ENCODE assay signal across 1 fruit fly cellular context in genomic region chr3R:29772090-29772794, dm6.
TF ChIP-seq lines count a peak whose summit lies in the region.

No protein-coding gene starts in this region.

TF ChIP-seq in whole organism, embryonic, 481 proteins besides CTCF, POLR2A, EP300 and RAD21 (continued from another document and continues in another):
- peak; percentile 23 for TF ChIP-seq CG10543 (GFP tag; optimal IDR thresholded peaks at IDR 0.05; lab: Kevin White, UChicago)
- TF ChIP-seq CG6765 (GFP tag; optimal IDR thresholded peaks at IDR 0.05; lab: Kevin White, UChicago), result no peak
- no peak for TF ChIP-seq CG3726 (GFP tag; IDR thresholded peaks at IDR 0.05; lab: Robert Waterston, UW)
- TF ChIP-seq slp2 (GFP tag; optimal IDR thresholded peaks at IDR 0.05; lab: Kevin White, UChicago), result peak; percentile 13
- peak; percentile 34 for TF ChIP-seq CG8290 (GFP tag; optimal IDR thresholded peaks at IDR 0.05; lab: Kevin White, UChicago)
- peak in 1 of 2 experiments; percentile 61 for TF ChIP-seq CG8290 (tag; optimal IDR thresholded peaks at IDR 0.05; lab: Kevin White, UChicago)
- TF ChIP-seq gsb-n (tag; optimal IDR thresholded peaks at IDR 0.05; lab: Kevin White, UChicago), result no peak
- peak; percentile 62 for TF ChIP-seq tio (GFP tag; optimal IDR thresholded peaks at IDR 0.05; lab: Kevin White, UChicago)
- TF ChIP-seq aop (GFP tag; IDR thresholded peaks at IDR 0.05; lab: Robert Waterston, UW), result no peak
- TF ChIP-seq jigr1 (GFP tag; IDR thresholded peaks at IDR 0.05; lab: Robert Waterston, UW), result no peak
- peak; percentile 61 for TF ChIP-seq CG11504 (tag; optimal IDR thresholded peaks at IDR 0.05; lab: Kevin White, UChicago)
- peak; percentile 5 for TF ChIP-seq Ssrp (tag; optimal IDR thresholded peaks at IDR 0.05; lab: Kevin White, UChicago)
- TF ChIP-seq zfh2 (GFP tag; optimal IDR thresholded peaks at IDR 0.05; lab: Kevin White, UChicago), result no peak
- peak; percentile 4 for TF ChIP-seq pzg (GFP tag; optimal IDR thresholded peaks at IDR 0.05; lab: Kevin White, UChicago)
- no peak for TF ChIP-seq crc (GFP tag; optimal IDR thresholded peaks at IDR 0.05; lab: Kevin White, UChicago)
- TF ChIP-seq schlank (tag; optimal IDR thresholded peaks at IDR 0.05; lab: Kevin White, UChicago), result no peak
- TF ChIP-seq CG7963 (GFP tag; IDR thresholded peaks at IDR 0.05; lab: Robert Waterston, UW; ENCODE audit: partially characterized antibody), result no peak
- no peak for TF ChIP-seq nom (GFP tag; optimal IDR thresholded peaks at IDR 0.05; lab: Kevin White, UChicago)
- TF ChIP-seq Doc3 (GFP tag; IDR thresholded peaks at IDR 0.05; lab: Robert Waterston, UW; ENCODE audit: partially characterized antibody), result peak; percentile 28; the same call in 1 of the 3 replicates
- no peak for TF ChIP-seq CG43689 (GFP tag; IDR thresholded peaks at IDR 0.05; lab: Robert Waterston, UW)
- no peak for TF ChIP-seq ttk (GFP tag; IDR thresholded peaks at IDR 0.05; lab: Robert Waterston, UW)
- no peak for TF ChIP-seq CG10959 (GFP tag; IDR thresholded peaks at IDR 0.05; lab: Robert Waterston, UW)
- TF ChIP-seq CG3281 (GFP tag; optimal IDR thresholded peaks at IDR 0.05; lab: Kevin White, UChicago), result peak; percentile 48
- no peak for TF ChIP-seq CG8924 (tag; optimal IDR thresholded peaks at IDR 0.05; lab: Kevin White, UChicago)
- no peak for TF ChIP-seq sima (GFP tag; optimal IDR thresholded peaks at IDR 0.05; lab: Kevin White, UChicago)
- no peak for TF ChIP-seq Bgb (GFP tag; IDR thresholded peaks at IDR 0.05; lab: Robert Waterston, UW; ENCODE audit: partially characterized antibody)
- no peak for TF ChIP-seq CG2116 (GFP tag; optimal IDR thresholded peaks at IDR 0.05; lab: Kevin White, UChicago)
- no peak for TF ChIP-seq CG12299 (tag; optimal IDR thresholded peaks at IDR 0.05; lab: Kevin White, UChicago)
- TF ChIP-seq CG6683 (GFP tag; optimal IDR thresholded peaks at IDR 0.05; lab: Kevin White, UChicago), result no peak
- no peak; the same call in 1 of the 2 replicates for TF ChIP-seq vvl (GFP tag; IDR thresholded peaks at IDR 0.05; lab: Robert Waterston, UW)
- TF ChIP-seq CG4854 (GFP tag; optimal IDR thresholded peaks at IDR 0.05; lab: Kevin White, UChicago), result no peak
- no peak for TF ChIP-seq CG17328 (GFP tag; IDR thresholded peaks at IDR 0.05; lab: Robert Waterston, UW)
- no peak for TF ChIP-seq lab (GFP tag; optimal IDR thresholded peaks at IDR 0.05; lab: Kevin White, UChicago)
- TF ChIP-seq E2f1 (GFP tag; IDR thresholded peaks at IDR 0.05; lab: Robert Waterston, UW), result no peak
- no peak for TF ChIP-seq CG10979 (tag; optimal IDR thresholded peaks at IDR 0.05; lab: Kevin White, UChicago)
- no peak for TF ChIP-seq tgo (GFP tag; IDR thresholded peaks at IDR 0.05; lab: Robert Waterston, UW)
- TF ChIP-seq Neu2 (GFP tag; optimal IDR thresholded peaks at IDR 0.05; lab: Kevin White, UChicago; ENCODE audit: borderline replicate concordance), result no peak
- TF ChIP-seq maf-S (GFP tag; optimal IDR thresholded peaks at IDR 0.05; lab: Kevin White, UChicago), result no peak
- TF ChIP-seq CG3163 (GFP tag; optimal IDR thresholded peaks at IDR 0.05; lab: Kevin White, UChicago), result no peak
- no peak for TF ChIP-seq dimm (GFP tag; IDR thresholded peaks at IDR 0.05; lab: Robert Waterston, UW)
- TF ChIP-seq disco-r (GFP tag; optimal IDR thresholded peaks at IDR 0.05; lab: Kevin White, UChicago), result no peak
- TF ChIP-seq CG13123 (GFP tag; optimal IDR thresholded peaks at IDR 0.05; lab: Kevin White, UChicago), result no peak
- TF ChIP-seq Hmx (GFP tag; optimal IDR thresholded peaks at IDR 0.05; lab: Kevin White, UChicago), result peak; percentile 13
- peak; percentile 12 for TF ChIP-seq cad (GFP tag; optimal IDR thresholded peaks at IDR 0.05; lab: Kevin White, UChicago)
- TF ChIP-seq CG9727 (GFP tag; optimal IDR thresholded peaks at IDR 0.05; lab: Kevin White, UChicago), result peak; percentile 69
- no peak for TF ChIP-seq sug (tag; optimal IDR thresholded peaks at IDR 0.05; lab: Kevin White, UChicago)
- TF ChIP-seq dysf (GFP tag; IDR thresholded peaks at IDR 0.05; lab: Robert Waterston, UW), result 0 out of 3 replicates have a peak, but pooled peaks have one; percentile 33
- TF ChIP-seq fd64A (GFP tag; optimal IDR thresholded peaks at IDR 0.05; lab: Kevin White, UChicago), result no peak
- peak; percentile 74 for TF ChIP-seq CG13775 (GFP tag; optimal IDR thresholded peaks at IDR 0.05; lab: Kevin White, UChicago)
- TF ChIP-seq ind (GFP tag; optimal IDR thresholded peaks at IDR 0.05; lab: Kevin White, UChicago), result peak; percentile 13
- no peak for TF ChIP-seq CG9876 (GFP tag; optimal IDR thresholded peaks at IDR 0.05; lab: Kevin White, UChicago)
- no peak for TF ChIP-seq cg (GFP tag; optimal IDR thresholded peaks at IDR 0.05; lab: Kevin White, UChicago)
- TF ChIP-seq ranshi (GFP tag; IDR thresholded peaks at IDR 0.05; lab: Robert Waterston, UW), result no peak
- TF ChIP-seq CG9437 (GFP tag; optimal IDR thresholded peaks at IDR 0.05; lab: Kevin White, UChicago), result peak; percentile 93
- TF ChIP-seq TFAM (GFP tag; optimal IDR thresholded peaks at IDR 0.05; lab: Kevin White, UChicago), result no peak
- TF ChIP-seq CG3995 (GFP tag; optimal IDR thresholded peaks at IDR 0.05; lab: Kevin White, UChicago), result peak; percentile 2
- TF ChIP-seq trh (GFP tag; optimal IDR thresholded peaks at IDR 0.05; lab: Kevin White, UChicago), result no peak
- TF ChIP-seq sc (optimal IDR thresholded peaks at IDR 0.05; lab: Kevin White, UChicago), result no peak
- TF ChIP-seq sc (GFP tag; optimal IDR thresholded peaks at IDR 0.05; lab: Kevin White, UChicago), result no peak
- peak; percentile 33 for TF ChIP-seq CG18619 (GFP tag; optimal IDR thresholded peaks at IDR 0.05; lab: Kevin White, UChicago)
- no peak for TF ChIP-seq CG1832 (GFP tag; optimal IDR thresholded peaks at IDR 0.05; lab: Kevin White, UChicago)
- no peak for TF ChIP-seq CG11695 (GFP tag; IDR thresholded peaks at IDR 0.05; lab: Robert Waterston, UW)
- TF ChIP-seq Asciz (GFP tag; optimal IDR thresholded peaks at IDR 0.05; lab: Kevin White, UChicago), result no peak
- peak; percentile 32; the same call in 1 of the 3 replicates for TF ChIP-seq zfh1 (GFP tag; IDR thresholded peaks at IDR 0.05; lab: Robert Waterston, UW)
- peak; percentile 32; the same call in 1 of the 2 replicates for TF ChIP-seq CG31441 (GFP tag; IDR thresholded peaks at IDR 0.05; lab: Robert Waterston, UW)
- TF ChIP-seq sim (GFP tag; IDR thresholded peaks at IDR 0.05; lab: Robert Waterston, UW), result no peak
- no peak for TF ChIP-seq MTF-1 (GFP tag; optimal IDR thresholded peaks at IDR 0.05; lab: Kevin White, UChicago; ENCODE audit: borderline replicate concordance)
- TF ChIP-seq tll (GFP tag; optimal IDR thresholded peaks at IDR 0.05; lab: Kevin White, UChicago), result no peak
- TF ChIP-seq en (GFP tag; optimal IDR thresholded peaks at IDR 0.05; lab: Kevin White, UChicago), result no peak
- no peak for TF ChIP-seq sd (tag; optimal IDR thresholded peaks at IDR 0.05; lab: Kevin White, UChicago)
- TF ChIP-seq esg (GFP tag; conservative IDR thresholded peaks at IDR 0.05; lab: Robert Waterston, UW), result no peak
- no peak for TF ChIP-seq CG4730 (GFP tag; IDR thresholded peaks at IDR 0.05; lab: Robert Waterston, UW)
- TF ChIP-seq psq (GFP tag; optimal IDR thresholded peaks at IDR 0.05; lab: Kevin White, UChicago), result peak; percentile 89
- no peak for TF ChIP-seq tna (GFP tag; IDR thresholded peaks at IDR 0.05; lab: Robert Waterston, UW; ENCODE audit: partially characterized antibody)
- TF ChIP-seq CG4424 (GFP tag; optimal IDR thresholded peaks at IDR 0.05; lab: Kevin White, UChicago), result peak; percentile 62
- peak; percentile 58; the same call in 2 of the 3 replicates for TF ChIP-seq CG11456 (GFP tag; IDR thresholded peaks at IDR 0.05; lab: Robert Waterston, UW)
- no peak for TF ChIP-seq corto (GFP tag; optimal IDR thresholded peaks at IDR 0.05; lab: Kevin White, UChicago)
- TF ChIP-seq CG1602 (GFP tag; optimal IDR thresholded peaks at IDR 0.05; lab: Kevin White, UChicago), result peak; percentile 21
- TF ChIP-seq stc (GFP tag; IDR thresholded peaks at IDR 0.05; lab: Robert Waterston, UW), result no peak
- no peak for TF ChIP-seq CG12769 (tag; optimal IDR thresholded peaks at IDR 0.05; lab: Kevin White, UChicago)
- TF ChIP-seq slbo (GFP tag; IDR thresholded peaks at IDR 0.05; lab: Robert Waterston, UW), result peak; percentile 44
- TF ChIP-seq CG13287 (GFP tag; IDR thresholded peaks at IDR 0.05; lab: Robert Waterston, UW; ENCODE audit: partially characterized antibody), result no peak
- TF ChIP-seq gem (tag; optimal IDR thresholded peaks at IDR 0.05; lab: Kevin White, UChicago), result peak; percentile 63
- TF ChIP-seq Dref (GFP tag; IDR thresholded peaks at IDR 0.05; lab: Robert Waterston, UW), result no peak
- TF ChIP-seq hkb (optimal IDR thresholded peaks at IDR 0.05; lab: Kevin White, UChicago), result no peak
- TF ChIP-seq hkb (GFP tag; IDR thresholded peaks at IDR 0.05; lab: Robert Waterston, UW), result no peak
- peak; percentile 25; the same call in 1 of the 2 replicates for TF ChIP-seq CG10366 (GFP tag; IDR thresholded peaks at IDR 0.05; lab: Robert Waterston, UW)
- TF ChIP-seq CG12071 (GFP tag; optimal IDR thresholded peaks at IDR 0.05; lab: Kevin White, UChicago), result no peak
- no peak for TF ChIP-seq CG13624 (GFP tag; optimal IDR thresholded peaks at IDR 0.05; lab: Kevin White, UChicago)
- TF ChIP-seq Dfd (GFP tag; optimal IDR thresholded peaks at IDR 0.05; lab: Kevin White, UChicago), result no peak
- TF ChIP-seq CG12744 (GFP tag; optimal IDR thresholded peaks at IDR 0.05; lab: Kevin White, UChicago), result no peak
- TF ChIP-seq CG10654 (GFP tag; optimal IDR thresholded peaks at IDR 0.05; lab: Kevin White, UChicago), result peak; percentile 25
- TF ChIP-seq CG2712 (tag; optimal IDR thresholded peaks at IDR 0.05; lab: Kevin White, UChicago), result peak; percentile 27
- TF ChIP-seq Abd-B (GFP tag; optimal IDR thresholded peaks at IDR 0.05; lab: Kevin White, UChicago), result peak; percentile 45
- TF ChIP-seq tx (GFP tag; optimal IDR thresholded peaks at IDR 0.05; lab: Kevin White, UChicago), result no peak
- no peak for TF ChIP-seq CG1647 (GFP tag; optimal IDR thresholded peaks at IDR 0.05; lab: Kevin White, UChicago)
- TF ChIP-seq bsh (GFP tag; optimal IDR thresholded peaks at IDR 0.05; lab: Kevin White, UChicago), result no peak
- TF ChIP-seq Six4 (GFP tag; optimal IDR thresholded peaks at IDR 0.05; lab: Kevin White, UChicago), result peak; percentile 19
- TF ChIP-seq lbe (GFP tag; optimal IDR thresholded peaks at IDR 0.05; lab: Kevin White, UChicago), result no peak
- no peak for TF ChIP-seq Poxn (GFP tag; IDR thresholded peaks at IDR 0.05; lab: Robert Waterston, UW)
- TF ChIP-seq Nf-YB (GFP tag; optimal IDR thresholded peaks at IDR 0.05; lab: Kevin White, UChicago), result no peak
- TF ChIP-seq CG17359 (tag; optimal IDR thresholded peaks at IDR 0.05; lab: Kevin White, UChicago), result peak; percentile 8
- TF ChIP-seq h (optimal IDR thresholded peaks at IDR 0.05; lab: Kevin White, UChicago), result no peak
- no peak for TF ChIP-seq sna (GFP tag; IDR thresholded peaks at IDR 0.05; lab: Robert Waterston, UW; ENCODE audit: partially characterized antibody)
- TF ChIP-seq ci (GFP tag; IDR thresholded peaks at IDR 0.05; lab: Robert Waterston, UW), result no peak
- peak; percentile 1 for TF ChIP-seq tap (tag; optimal IDR thresholded peaks at IDR 0.05; lab: Kevin White, UChicago)
- no peak for TF ChIP-seq CHES-1-like (GFP tag; optimal IDR thresholded peaks at IDR 0.05; lab: Kevin White, UChicago)
- TF ChIP-seq Trl (optimal IDR thresholded peaks at IDR 0.05; lab: Kevin White, UChicago), result peak in 1 of 2 experiments; percentile 96
- peak; percentile 47 for TF ChIP-seq Trl (GFP tag; optimal IDR thresholded peaks at IDR 0.05; lab: Kevin White, UChicago)
- no peak for TF ChIP-seq CG15601 (tag; optimal IDR thresholded peaks at IDR 0.05; lab: Kevin White, UChicago)
- no peak for TF ChIP-seq CG3838 (GFP tag; optimal IDR thresholded peaks at IDR 0.05; lab: Kevin White, UChicago)
- TF ChIP-seq CG17361 (GFP tag; IDR thresholded peaks at IDR 0.05; lab: Robert Waterston, UW), result peak; percentile 86
- TF ChIP-seq dati (GFP tag; IDR thresholded peaks at IDR 0.05; lab: Robert Waterston, UW), result no peak
- no peak for TF ChIP-seq trem (tag; optimal IDR thresholded peaks at IDR 0.05; lab: Kevin White, UChicago)
- no peak for TF ChIP-seq CG16779 (GFP tag; IDR thresholded peaks at IDR 0.05; lab: Robert Waterston, UW)
- TF ChIP-seq row (GFP tag; IDR thresholded peaks at IDR 0.05; lab: Robert Waterston, UW), result peak; percentile 82
- no peak for TF ChIP-seq scrt (GFP tag; optimal IDR thresholded peaks at IDR 0.05; lab: Kevin White, UChicago)
- TF ChIP-seq CG18262 (tag; optimal IDR thresholded peaks at IDR 0.05; lab: Kevin White, UChicago), result peak; percentile 61
- TF ChIP-seq HmgD (GFP tag; optimal IDR thresholded peaks at IDR 0.05; lab: Kevin White, UChicago), result no peak
- TF ChIP-seq Antp (GFP tag; optimal IDR thresholded peaks at IDR 0.05; lab: Kevin White, UChicago), result peak; percentile 8
- TF ChIP-seq CG7556 (GFP tag; optimal IDR thresholded peaks at IDR 0.05; lab: Kevin White, UChicago), result peak; percentile 69
- TF ChIP-seq Oli (tag; optimal IDR thresholded peaks at IDR 0.05; lab: Kevin White, UChicago), result peak; percentile 36
- TF ChIP-seq CG12391 (tag; optimal IDR thresholded peaks at IDR 0.05; lab: Kevin White, UChicago), result peak; percentile 40
- no peak for TF ChIP-seq CG7987 (GFP tag; optimal IDR thresholded peaks at IDR 0.05; lab: Kevin White, UChicago)
- TF ChIP-seq hb (GFP tag; IDR thresholded peaks at IDR 0.05; lab: Robert Waterston, UW; ENCODE audit: partially characterized antibody), result no peak
- TF ChIP-seq NC2α (GFP tag; optimal IDR thresholded peaks at IDR 0.05; lab: Kevin White, UChicago), result no peak
- TF ChIP-seq ken (GFP tag; IDR thresholded peaks at IDR 0.05; lab: Robert Waterston, UW), result peak; percentile 39; the same call in 1 of the 3 replicates
- no peak for TF ChIP-seq Awh (GFP tag; IDR thresholded peaks at IDR 0.05; lab: Robert Waterston, UW)
- peak; percentile 10 for TF ChIP-seq HLH54F (GFP tag; optimal IDR thresholded peaks at IDR 0.05; lab: Kevin White, UChicago)
- no peak for TF ChIP-seq gfzf (GFP tag; optimal IDR thresholded peaks at IDR 0.05; lab: Kevin White, UChicago)
- peak; percentile 39 for TF ChIP-seq az2 (GFP tag; optimal IDR thresholded peaks at IDR 0.05; lab: Kevin White, UChicago)
- TF ChIP-seq CG17802 (tag; optimal IDR thresholded peaks at IDR 0.05; lab: Kevin White, UChicago), result no peak
- TF ChIP-seq CG1233 (GFP tag; optimal IDR thresholded peaks at IDR 0.05; lab: Kevin White, UChicago), result peak; percentile 49
- TF ChIP-seq HLH4C (GFP tag; IDR thresholded peaks at IDR 0.05; lab: Robert Waterston, UW; ENCODE audit: partially characterized antibody), result no peak; the same call in 2 of the 3 replicates
- no peak for TF ChIP-seq otp (GFP tag; IDR thresholded peaks at IDR 0.05; lab: Robert Waterston, UW)
- TF ChIP-seq Fer3 (tag; optimal IDR thresholded peaks at IDR 0.05; lab: Kevin White, UChicago), result no peak
